Worm (Caenorhabditis elegans): ENCODE results near the gene cwp-4.

cwp-4 gene

DNA sequence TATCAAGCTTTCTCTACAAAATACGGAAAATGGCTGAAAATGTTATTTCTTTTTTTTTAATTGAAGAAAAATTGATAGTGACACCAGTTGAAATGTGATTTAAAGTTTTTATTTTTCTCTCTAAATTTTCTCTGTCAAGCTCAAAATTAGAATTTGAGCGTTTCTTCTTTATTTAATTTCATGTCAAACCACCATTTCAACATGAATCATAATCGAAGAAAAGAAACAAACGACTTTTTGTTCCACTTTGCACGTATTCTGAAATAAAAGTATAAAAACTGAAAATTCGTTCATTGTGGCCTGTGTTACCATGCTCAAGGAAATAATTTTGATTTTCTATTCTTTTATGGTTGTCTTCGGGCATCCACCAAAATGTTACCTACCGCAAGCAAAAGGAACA, 20.3 kb upstream of the cwp-4 start, which contains the start of gene K11D12.13:
Gene K11D12.13, plus strand, starts transcription at position 301 of the 400 bp plus-strand sequence.
- TF ChIP-seq hif-1 (tag; optimal IDR thresholded peaks at IDR 0.05) (peak in 1 of 2 experiments; percentile 6), ceh-62 (tag; optimal IDR thresholded peaks at IDR 0.05) (no peak), F10B5.3 (tag; optimal IDR thresholded peaks at IDR 0.05) (no peak)

DNA sequence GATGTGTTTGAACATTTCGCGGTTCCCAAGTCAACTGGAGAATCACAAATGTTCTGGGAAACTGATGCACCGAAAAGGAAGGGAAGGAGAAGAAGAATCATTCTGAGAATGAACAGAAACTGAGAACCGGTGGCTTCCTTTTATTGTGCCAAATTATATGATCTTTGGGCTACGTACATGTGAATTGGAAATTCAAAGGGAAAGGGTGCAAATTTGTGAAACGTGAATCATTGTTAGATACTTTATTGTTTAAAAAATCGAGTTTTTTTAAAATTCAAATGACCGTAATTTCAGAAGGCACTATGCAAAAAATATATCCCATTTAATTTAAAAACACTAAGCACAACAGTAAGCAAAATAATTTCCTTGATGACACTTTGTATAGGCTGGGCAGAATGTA, 18.4 kb upstream of the cwp-4 start, which contains the start of gene K11D12.6:
Gene K11D12.6, minus strand, starts transcription at position 101 of the 400 bp plus-strand sequence.
- no peak for TF ChIP-seq ZK546.5 (tag; optimal IDR thresholded peaks at IDR 0.05)
- no peak for TF ChIP-seq zfp-3 (GFP tag; conservative IDR thresholded peaks at IDR 0.05)
- no peak for TF ChIP-seq ceh-32 (tag; optimal IDR thresholded peaks at IDR 0.05; ENCODE audit: poor library complexity)
- TF ChIP-seq vab-7 (GFP tag; IDR thresholded peaks at IDR 0.05) = no peak
- TF ChIP-seq nhr-76 (tag; optimal IDR thresholded peaks at IDR 0.05) = no peak
- TF ChIP-seq zfp-2 (tag; optimal IDR thresholded peaks at IDR 0.05) = no peak
- no peak for TF ChIP-seq nhr-42 (GFP tag; IDR thresholded peaks at IDR 0.05)
- no peak for TF ChIP-seq hlh-30 (tag; optimal IDR thresholded peaks at IDR 0.05; ENCODE audit: insufficient read depth)
- no peak for TF ChIP-seq tag-97 (GFP tag; IDR thresholded peaks at IDR 0.05)
- TF ChIP-seq lin-38 (GFP tag; IDR thresholded peaks at IDR 0.05) = no peak
- no peak for TF ChIP-seq php-3 (GFP tag; IDR thresholded peaks at IDR 0.05)
- no peak for TF ChIP-seq dmd-8 (GFP tag; IDR thresholded peaks at IDR 0.05)
- no peak for TF ChIP-seq F10B5.3 (tag; optimal IDR thresholded peaks at IDR 0.05)
- TF ChIP-seq nhr-41 (GFP tag; IDR thresholded peaks at IDR 0.05) = no peak
- no peak for TF ChIP-seq aha-1 (tag)
- TF ChIP-seq Y48G9A.11 (GFP tag; IDR thresholded peaks at IDR 0.05) = no peak
- no peak for TF ChIP-seq nhr-6 (tag; optimal IDR thresholded peaks at IDR 0.05)
- TF ChIP-seq dve-1 (tag; optimal IDR thresholded peaks at IDR 0.05; ENCODE audit: insufficient read depth) = no peak
- TF ChIP-seq lsy-2 (tag; optimal IDR thresholded peaks at IDR 0.05) = no peak
- no peak for TF ChIP-seq mdl-1 (tag; optimal IDR thresholded peaks at IDR 0.05)

DNA sequence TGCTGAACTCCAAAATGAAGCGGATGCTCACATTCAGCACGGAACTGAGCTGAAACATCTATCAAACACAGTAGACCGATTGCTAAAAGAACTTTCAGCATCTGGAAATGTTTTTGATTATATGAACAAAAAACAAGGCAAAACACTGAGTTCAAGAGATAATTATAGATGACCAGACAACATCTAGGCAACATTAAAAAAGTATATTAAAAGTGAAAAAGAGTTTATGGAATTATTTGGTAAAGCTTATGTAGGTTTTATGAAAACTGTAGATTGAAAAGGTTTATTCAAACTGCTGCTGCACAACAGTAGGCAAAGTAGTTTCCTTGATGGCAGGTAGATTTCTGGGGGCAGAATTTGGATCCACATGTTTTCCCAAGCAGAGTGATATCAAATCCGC, 17.1 kb upstream of the cwp-4 start, which contains the start of gene K11D12.7:
Gene K11D12.7, minus strand, starts transcription at position 101 of the 400 bp plus-strand sequence.
- no peak for TF ChIP-seq duxl-1 (tag; optimal IDR thresholded peaks at IDR 0.05; ENCODE audit: poor library complexity)
- TF ChIP-seq F49E8.2 (tag; optimal IDR thresholded peaks at IDR 0.05; ENCODE audit: borderline replicate concordance) = no peak
- TF ChIP-seq set-16 (GFP tag; IDR thresholded peaks at IDR 0.05) = no peak
- TF ChIP-seq hlh-30 (tag; optimal IDR thresholded peaks at IDR 0.05; ENCODE audit: insufficient read depth) = no peak
- no peak for TF ChIP-seq ZK337.2 (GFP tag; IDR thresholded peaks at IDR 0.05)
- TF ChIP-seq mdt-29 (GFP tag; IDR thresholded peaks at IDR 0.05) = no peak
- TF ChIP-seq ceh-32 (tag; optimal IDR thresholded peaks at IDR 0.05; ENCODE audit: poor library complexity) = no peak
- TF ChIP-seq dmd-6 (GFP tag; IDR thresholded peaks at IDR 0.05) = no peak
- no peak for TF ChIP-seq nhr-25 (tag; optimal IDR thresholded peaks at IDR 0.05; ENCODE audit: borderline replicate concordance, insufficient read depth)
- TF ChIP-seq rbr-2 (tag; optimal IDR thresholded peaks at IDR 0.05) = no peak
- no peak for TF ChIP-seq hlh-11 (tag; optimal IDR thresholded peaks at IDR 0.05)
- no peak for TF ChIP-seq dmd-9 (GFP tag; IDR thresholded peaks at IDR 0.05)
- TF ChIP-seq ceh-28 (tag; optimal IDR thresholded peaks at IDR 0.05) = no peak
- no peak for TF ChIP-seq php-3 (GFP tag; IDR thresholded peaks at IDR 0.05)
- TF ChIP-seq lin-1 (GFP tag; IDR thresholded peaks at IDR 0.05) = no peak

DNA sequence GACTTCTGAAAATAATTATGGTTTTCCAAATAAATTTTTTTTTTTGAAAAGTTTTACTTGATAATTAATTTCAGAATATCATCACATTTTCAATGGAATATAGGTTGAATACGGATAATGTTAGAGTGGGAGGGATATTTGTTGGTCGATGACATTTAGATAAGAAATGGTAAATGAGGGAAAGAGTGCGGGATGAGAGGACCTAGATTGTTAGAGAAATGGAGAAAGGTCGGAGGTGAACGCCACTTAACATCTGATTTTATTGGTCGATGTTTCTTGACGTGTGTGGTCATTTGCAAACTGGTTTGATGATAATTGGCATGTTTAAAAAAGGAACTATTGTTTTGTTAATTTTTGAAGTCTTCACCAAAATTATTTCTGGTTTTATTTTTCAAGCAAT, 15.0 kb upstream of the cwp-4 start:
- TF ChIP-seq nhr-48 (tag; optimal IDR thresholded peaks at IDR 0.05) (no peak), unc-62 (GFP tag; optimal IDR thresholded peaks at IDR 0.05 in 1 of 2) (peak in 1 of 2 experiments; percentile 81), unc-62 (tag; optimal IDR thresholded peaks at IDR 0.05) (no peak)

All from whole organism, L4 larva.